Worm (Caenorhabditis elegans): Measurements from ENCODE around the gene srbc-62.

ce11 chrV:17201847-17202246, 15.9 kb upstream of the srbc-62 start, which contains the start of gene Y68A4A.10:
- TF ChIP-seq nfya-1 (tag; optimal IDR thresholded peaks at IDR 0.05) (no peak), pha-4 (tag; optimal IDR thresholded peaks at IDR 0.05) (no peak), nhr-11 (tag; optimal IDR thresholded peaks at IDR 0.05) (no peak), unc-3 (GFP tag; conservative IDR thresholded peaks at IDR 0.05) (no peak), unc-3 (tag; optimal IDR thresholded peaks at IDR 0.05) (no peak), ama-1 (optimal IDR thresholded peaks at IDR 0.05) (no peak), ets-4 (tag; optimal IDR thresholded peaks at IDR 0.05) (no peak), C08G9.2 (tag; optimal IDR thresholded peaks at IDR 0.05) (no peak), ceh-9 (tag; optimal IDR thresholded peaks at IDR 0.05) (no peak), pqm-1 (tag; optimal IDR thresholded peaks at IDR 0.05) (no peak), ceh-2 (tag; optimal IDR thresholded peaks at IDR 0.05) (no peak), fkh-10 (GFP tag; optimal IDR thresholded peaks at IDR 0.05) (no peak), npax-4 (tag; optimal IDR thresholded peaks at IDR 0.05) (no peak)
